Worm (Caenorhabditis elegans) whole organism, L1 larva: ENCODE measurements around the gene ZK662.2.

Source experiments
- C34B4.2 ChIP-seq: sonication (generic microtip); optimal IDR thresholded peaks from 2 replicates; lab custom pipeline; 2017; ENCODE audit warnings: mild to moderate bottlenecking, missing genetic modification characterization, missing compliant biosample characterization
- aly-2 ChIP-seq: fragments of 150-350 bp; optimal IDR thresholded peaks from 2 replicates; lab custom pipeline; 2014; ENCODE audit warnings: missing biosample characterization, missing genetic modification characterization
- ceh-82 ChIP-seq, 3 experiments: fragments of 150-350 bp in 1 of 3; sonication (generic microtip) in 2 of 3; optimal IDR thresholded peaks; 2 replicates each; lab custom pipeline; 2014 to 2017; ENCODE audit warnings: missing biosample characterization in 3 of 3, missing genetic modification characterization in 3 of 3
- efl-1 ChIP-seq, 4 experiments: fragments of 150-350 bp; optimal IDR thresholded peaks in 3 of 4; peaks in 1 of 4; 1 replicate in 1 of 4; 2 replicates in 3 of 4; lab custom pipeline; 2014; ENCODE audit warnings: missing biosample characterization in 2 of 4, missing genetic modification characterization in 2 of 4, missing genetic modification reagents in 2 of 4
- elt-2 ChIP-seq: sonication (generic microtip); optimal IDR thresholded peaks from 2 replicates; lab custom pipeline; 2016; ENCODE audit warnings: missing genetic modification characterization, mild to moderate bottlenecking, inconsistent platforms, missing compliant biosample characterization, missing genetic modification reagents
- lin-15B ChIP-seq: fragments of 150-350 bp; sonication (generic microtip); optimal IDR thresholded peaks from 3 replicates; lab custom pipeline; 2014; ENCODE audit warnings: missing biosample characterization, missing genetic modification characterization
- lsy-2 ChIP-seq, 2 experiments: fragments of 150-350 bp; optimal IDR thresholded peaks; 2 replicates each; lab custom pipeline; 2014; ENCODE audit warnings: missing biosample characterization in 2 of 2, missing genetic modification characterization in 2 of 2
- nhr-11 ChIP-seq: fragments of 150-350 bp; optimal IDR thresholded peaks from 2 replicates; lab custom pipeline; 2014; ENCODE audit warnings: missing biosample characterization, missing genetic modification characterization
- nhr-28 ChIP-seq: fragments of 150-350 bp; optimal IDR thresholded peaks from 2 replicates; lab custom pipeline; 2014; ENCODE audit warnings: missing biosample characterization, missing genetic modification characterization
- nhr-76 ChIP-seq: sonication (generic microtip); optimal IDR thresholded peaks from 2 replicates; lab custom pipeline; 2017; ENCODE audit warnings: missing biosample characterization, missing genetic modification characterization
- snpc-4 ChIP-seq: fragments of 150-350 bp; optimal IDR thresholded peaks from 2 replicates; lab custom pipeline; 2014; ENCODE audit warnings: missing biosample characterization, missing genetic modification characterization
- zag-1 ChIP-seq: fragments of 150-350 bp; optimal IDR thresholded peaks from 2 replicates; lab custom pipeline; 2014; ENCODE audit warnings: missing biosample characterization, missing genetic modification characterization
- zip-4 ChIP-seq: fragments of 200-800 bp; sonication (Bioruptor generic); optimal IDR thresholded peaks from 2 replicates; lab custom pipeline; 2018; ENCODE audit warnings: mild to moderate bottlenecking, missing genetic modification characterization, moderate library complexity, missing compliant biosample characterization

DNA sequence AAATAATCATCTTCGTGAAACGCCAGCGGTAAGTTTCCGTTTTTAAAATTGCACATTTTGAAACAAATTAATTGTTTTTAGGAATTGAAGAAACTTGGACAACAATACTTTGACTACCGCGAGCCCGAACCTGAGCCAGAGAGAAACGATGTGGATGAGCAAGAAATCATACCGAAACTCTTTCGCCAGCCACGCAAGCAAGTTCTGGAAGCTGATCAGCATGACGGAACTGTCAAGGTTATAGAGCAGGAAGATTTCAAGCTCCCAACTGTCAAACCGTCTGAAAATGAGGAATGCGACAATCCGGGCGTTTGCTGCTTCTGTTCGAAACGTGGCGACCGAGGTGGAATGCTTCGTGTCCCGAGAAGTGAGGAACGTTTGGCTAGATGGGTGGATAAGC lies 33.8 kb downstream of the ZK662.2 start:
- TF ChIP-seq lin-15B (tag; lab: Kevin White, UChicago) = no peak
- TF ChIP-seq elt-2 (tag; lab: Kevin White, UChicago) = no peak
- TF ChIP-seq aly-2 (tag; lab: Kevin White, UChicago) = no peak
- no peak for TF ChIP-seq nhr-11 (tag; lab: Kevin White, UChicago)
- no peak for TF ChIP-seq C34B4.2 (tag; lab: Kevin White, UChicago)
- no peak for TF ChIP-seq zag-1 (tag; lab: Kevin White, UChicago)
- no peak for TF ChIP-seq snpc-4 (tag; lab: Kevin White, UChicago)
- TF ChIP-seq efl-1 (optimal IDR thresholded peaks at IDR 0.05; lab: Kevin White, UChicago) = no peak
- TF ChIP-seq efl-1 (GFP tag; optimal IDR thresholded peaks at IDR 0.05 in 1 of 2; lab: Kevin White, UChicago) = no peak
- no peak for TF ChIP-seq nhr-28 (tag; lab: Kevin White, UChicago)
- TF ChIP-seq nhr-76 = no peak
- no peak for TF ChIP-seq zip-4 (GFP tag; lab: Kevin White, UChicago)
- no peak for TF ChIP-seq lsy-2 (tag; optimal IDR thresholded peaks at IDR 0.05; lab: Kevin White, UChicago)
- TF ChIP-seq ceh-82 (tag; optimal IDR thresholded peaks at IDR 0.05; lab: Kevin White, UChicago) = no peak
